Fruit fly (Drosophila melanogaster) ovary, adult (tissue): Measurements from ENCODE around the gene hzg.
A peak's percentile ranks its signal among the peaks of the same experiment; 100 is the strongest.

Experiments
- CG17801 ChIP-seq: fragments of 200-800 bp; optimal IDR thresholded peaks from 2 replicates; lab custom pipeline; 2019; ENCODE audit warnings: missing biosample characterization, mild to moderate bottlenecking, missing genetic modification characterization, moderate library complexity; ENCODE audit not compliant: partially characterized antibody

The hzg gene

dm6 chr3L:16013198-16013982, 8.9 kb upstream of the hzg start:
- no peak for TF ChIP-seq CG17801 (GFP tag; lab: Kevin White, UChicago)

DNA sequence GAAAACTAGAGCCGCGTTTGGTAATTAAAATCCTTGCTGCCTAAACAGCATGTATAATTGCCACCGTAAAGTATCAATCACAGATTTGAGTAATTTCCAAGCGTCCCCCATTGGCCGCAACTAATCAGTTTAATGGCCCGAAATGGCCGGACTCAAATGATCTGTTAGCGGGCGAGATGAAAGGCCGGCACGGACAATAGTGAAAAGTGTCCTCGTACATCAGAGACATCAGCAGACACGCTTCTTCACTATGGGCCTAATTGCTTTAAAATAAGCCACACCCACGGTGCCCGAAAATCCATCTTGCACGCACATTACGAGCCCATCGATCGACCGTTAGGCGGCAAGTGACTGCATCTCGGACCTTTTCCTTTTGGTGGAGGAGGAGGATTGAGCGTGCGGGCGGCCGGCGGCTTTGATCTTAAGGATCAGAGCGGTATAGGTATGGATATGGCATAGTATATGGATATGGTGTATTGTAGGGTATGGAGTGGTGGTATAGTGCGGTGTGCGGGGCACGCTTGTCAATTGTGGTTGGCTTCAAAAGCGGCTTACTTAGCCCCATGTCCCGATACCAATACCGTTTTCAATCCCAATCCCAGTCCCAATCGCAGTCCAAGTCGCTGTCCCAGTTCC, 7.9 kb upstream of the hzg start:
- no peak for TF ChIP-seq CG17801 (GFP tag; lab: Kevin White, UChicago)

- TF ChIP-seq CG17801 (GFP tag; lab: Kevin White, UChicago), result peak; percentile 21
These were observed 7.0 kb upstream of the hzg start, which contains the start of gene mib1 for dm6 chr3L:16011319-16012210. mib1 (minus strand) TSS chr3L:16011812.

DNA sequence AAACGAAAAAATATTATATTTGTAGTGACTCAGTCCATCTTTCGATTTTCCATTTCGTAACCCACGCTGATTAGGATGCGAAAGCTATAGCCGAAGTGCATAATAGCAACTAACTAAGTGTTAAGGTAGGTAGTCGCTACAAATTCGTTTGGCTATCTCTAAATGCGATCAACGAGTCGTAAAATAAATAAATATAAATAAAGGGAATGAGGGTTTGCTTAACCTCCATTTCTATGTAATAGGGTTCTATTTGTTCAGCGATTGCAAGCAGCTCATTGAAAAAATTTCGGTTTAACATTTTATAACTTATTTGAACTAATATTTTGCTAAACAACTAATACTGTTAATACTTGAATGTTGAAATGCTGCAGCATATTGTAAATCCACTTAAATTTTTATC, 5.6 kb upstream of the hzg start:
- no peak for TF ChIP-seq CG17801 (GFP tag; lab: Kevin White, UChicago)

dm6 chr3L:16002116-16002716, 2.3 kb downstream of the hzg start:
- peak; percentile 25 for TF ChIP-seq CG17801 (GFP tag; lab: Kevin White, UChicago)

DNA sequence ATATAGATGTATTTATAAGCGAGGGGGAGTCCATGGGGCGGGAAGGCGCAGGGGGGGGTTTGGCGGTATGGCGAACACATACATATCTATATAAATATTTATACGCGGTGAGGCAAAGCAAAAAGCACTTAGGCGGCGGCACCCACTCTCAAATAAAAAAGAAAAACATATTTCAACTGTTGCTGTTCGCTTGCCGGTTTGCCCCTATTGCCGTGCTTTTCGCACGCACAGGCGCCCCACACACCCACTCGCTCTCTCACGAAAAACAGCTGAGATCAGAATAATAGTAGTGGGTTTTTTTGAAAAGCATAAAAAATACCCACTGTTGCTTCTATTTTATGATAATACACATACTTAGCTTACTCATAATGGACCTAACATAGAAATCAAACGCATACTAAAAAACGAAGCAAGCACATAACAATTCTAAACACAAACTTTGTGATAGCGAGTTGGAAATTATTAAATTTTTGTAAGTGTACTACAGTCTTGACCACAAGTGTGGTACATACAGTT, 3.3 kb downstream of the hzg start:
- TF ChIP-seq CG17801 (GFP tag; lab: Kevin White, UChicago), result peak; percentile 56

DNA sequence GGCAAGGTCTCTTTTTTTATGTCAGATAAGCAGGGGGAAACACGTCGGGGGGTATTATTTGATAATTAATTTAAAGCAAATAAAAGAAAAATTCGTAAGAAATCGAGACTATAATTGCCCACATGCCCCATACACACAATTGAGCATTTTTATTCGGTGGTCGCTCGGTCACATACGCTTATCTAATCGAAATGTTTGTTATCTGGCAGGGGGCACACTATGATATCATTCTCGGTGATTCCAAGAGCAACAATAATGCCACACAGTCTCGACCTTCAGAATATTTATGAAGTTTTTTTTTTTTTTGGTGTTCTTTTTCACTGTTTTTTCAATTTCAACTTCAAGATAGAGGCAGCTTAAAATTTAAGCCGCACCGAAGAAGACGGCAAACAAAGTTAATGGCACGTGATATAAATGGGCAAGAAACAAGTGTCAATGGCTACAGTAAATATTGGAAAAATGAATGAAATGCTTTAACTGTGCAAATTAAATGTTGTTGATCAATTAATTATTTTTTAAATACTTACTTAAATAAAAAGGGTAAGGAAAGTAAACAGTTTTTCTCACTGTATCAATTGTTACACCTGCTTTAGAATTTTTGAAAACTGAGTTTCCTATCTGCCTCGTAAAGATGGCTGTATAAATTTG, 5.1 kb downstream of the hzg start:
- no peak for TF ChIP-seq CG17801 (GFP tag; lab: Kevin White, UChicago)

- no peak for TF ChIP-seq CG17801 (GFP tag; lab: Kevin White, UChicago)
These were observed 6.3 kb downstream of the hzg start for dm6 chr3L:15998217-15998616.

dm6 chr3L:15996019-15996418, 8.5 kb downstream of the hzg start:
- no peak for TF ChIP-seq CG17801 (GFP tag; lab: Kevin White, UChicago)

DNA sequence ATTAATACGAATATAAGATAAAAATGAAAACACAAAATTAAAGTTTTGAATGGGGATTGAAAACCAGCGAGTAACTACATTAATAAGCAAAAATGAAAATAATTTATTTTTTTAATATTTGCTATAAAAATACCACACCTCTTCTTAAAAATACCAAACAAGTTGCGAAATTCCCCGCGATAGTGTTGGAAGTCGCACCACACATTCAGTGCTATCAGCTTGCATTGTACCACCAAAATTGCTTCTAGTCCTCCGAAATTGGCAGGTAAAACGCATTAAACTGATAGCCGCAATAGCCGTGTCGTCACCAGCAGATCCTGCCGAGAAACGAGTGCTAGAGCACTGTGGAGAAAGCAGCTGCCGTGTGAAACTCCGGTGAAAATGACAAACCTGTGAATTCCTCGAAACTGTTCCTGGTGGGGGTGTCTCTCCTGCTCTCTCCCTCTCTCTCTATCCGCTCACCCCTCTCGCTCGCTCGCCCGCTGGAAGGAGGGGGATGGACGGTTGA, 16.4 kb downstream of the hzg start, which contains the start of gene Hip14:
Gene Hip14, plus strand, starts transcription at position 198 of the 508 bp plus-strand sequence.
- peak; percentile 37 for TF ChIP-seq CG17801 (GFP tag; lab: Kevin White, UChicago)

DNA sequence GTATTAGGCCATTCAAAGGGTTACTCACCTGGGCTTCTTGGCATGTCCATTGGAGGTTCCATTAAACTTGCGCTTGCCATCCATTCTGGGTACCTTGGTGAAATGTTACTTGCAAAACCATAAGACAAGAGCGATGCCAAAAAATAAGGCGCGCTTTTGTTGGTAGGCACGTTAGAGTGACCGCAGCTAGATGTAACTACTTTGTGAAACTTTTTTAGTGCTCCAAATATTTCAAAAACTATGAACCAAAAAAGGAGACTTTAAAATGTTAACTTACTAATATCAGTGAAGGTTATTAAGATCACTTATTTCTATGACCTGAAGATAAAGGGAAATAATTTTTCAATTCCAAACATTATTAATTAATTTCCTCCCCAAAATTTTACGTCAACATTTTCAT, 16.9 kb downstream of the hzg start, which contains the start of gene PolD1:
Gene PolD1, minus strand, starts transcription at position 181 of the 400 bp plus-strand sequence.
- TF ChIP-seq CG17801 (GFP tag; lab: Kevin White, UChicago), result no peak

dm6 chr3L:15982783-15983432, 21.6 kb downstream of the hzg start, which contains the start of the genes brm and Arl1:
brm (minus strand) TSS chr3L:15982869.
Arl1 (plus strand) TSS chr3L:15983135.
- peak; percentile 99 for TF ChIP-seq CG17801 (GFP tag; lab: Kevin White, UChicago)

- no peak for TF ChIP-seq CG17801 (GFP tag; lab: Kevin White, UChicago)
These were observed 22.4 kb downstream of the hzg start for dm6 chr3L:15982148-15982547.
